Worm (Caenorhabditis elegans) whole organism, L2 larva: Measurements from ENCODE around the gene rimb-1.

ENCODE experiments used
- F13H6.1 ChIP-seq: sonication (generic microtip); optimal IDR thresholded peaks from 2 replicates; lab custom pipeline; 2016; ENCODE audit warnings: missing genetic modification characterization, missing compliant biosample characterization
- ama-1 ChIP-seq: fragments of 150-350 bp; optimal IDR thresholded peaks from 2 replicates; lab custom pipeline; 2018; ENCODE audit warnings: inconsistent platforms
- elt-1 ChIP-seq: fragments of 150-350 bp; optimal IDR thresholded peaks from 2 replicates; lab custom pipeline; 2014; ENCODE audit warnings: missing biosample characterization, missing genetic modification characterization
- skn-1 ChIP-seq: sonication (generic microtip); optimal IDR thresholded peaks from 2 replicates; lab custom pipeline; 2017; ENCODE audit warnings: missing biosample characterization, missing genetic modification characterization
- snpc-4 ChIP-seq: fragments of 150-350 bp; optimal IDR thresholded peaks from 2 replicates; lab custom pipeline; 2014; ENCODE audit warnings: missing biosample characterization, missing genetic modification characterization
- ztf-1 ChIP-seq: fragments of 200-800 bp; sonication (Bioruptor generic); conservative IDR thresholded peaks from 2 replicates; pipeline ENCODE4 v1.3.6; 2022; ENCODE audit warnings: missing genetic modification characterization, missing compliant biosample characterization

DNA sequence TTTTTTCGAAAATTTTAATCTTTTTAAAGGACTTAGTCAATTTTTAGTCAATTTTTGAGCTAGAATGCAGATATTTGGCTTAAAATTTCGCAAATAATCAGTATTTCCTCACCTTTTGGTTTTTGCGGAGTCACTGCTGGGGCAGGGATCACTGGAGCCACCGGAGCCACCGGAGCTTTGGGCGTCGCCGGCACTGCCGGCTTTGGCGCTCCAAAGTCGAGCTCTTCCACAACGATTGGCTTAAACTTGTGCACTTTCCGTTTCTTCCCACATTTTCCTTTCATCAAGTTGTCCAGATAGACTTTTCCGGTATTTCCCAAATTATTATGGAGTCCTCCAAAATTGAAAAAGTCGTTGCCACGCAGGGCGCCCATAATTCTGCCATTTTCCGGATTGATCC lies 26.2 kb downstream of the rimb-1 start:
- no peak for TF ChIP-seq snpc-4 (tag; lab: Kevin White, UChicago)
- TF ChIP-seq F13H6.1 (tag; lab: Kevin White, UChicago): no peak
- no peak for TF ChIP-seq ama-1 (lab: Kevin White, UChicago)
- TF ChIP-seq skn-1 (tag; lab: Kevin White, UChicago): no peak
- TF ChIP-seq elt-1 (tag; lab: Kevin White, UChicago): no peak
- TF ChIP-seq ztf-1 (GFP tag; lab: Robert Waterston, UW): no peak
